2 fruit fly cellular contexts compared by ENCODE assay signal in the genomic region with DNA sequence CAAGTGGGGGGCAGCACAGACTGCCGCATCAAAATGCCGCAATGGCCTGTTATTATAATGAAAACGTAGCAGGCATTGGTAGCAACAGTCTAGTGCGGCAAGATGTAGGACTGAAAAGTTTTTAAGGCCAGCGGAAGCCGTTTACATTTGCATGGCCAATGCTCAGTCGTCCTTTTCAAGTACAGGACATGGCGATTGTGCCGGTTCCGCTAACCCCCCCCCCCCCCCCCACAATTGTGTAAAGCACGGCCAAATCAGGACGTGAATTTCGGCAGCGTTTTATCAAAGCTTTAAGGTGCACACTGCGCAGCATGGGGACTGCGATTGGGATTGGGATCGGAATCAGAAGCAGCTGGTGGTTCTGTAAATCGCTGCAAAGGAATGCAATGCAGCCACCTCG.
TF ChIP-seq lines count a peak whose summit lies in the region.

No protein-coding gene starts in this region.

- no peak for TF ChIP-seq CTCF in whole organism, embryonic (GFP tag; optimal IDR thresholded peaks at IDR 0.05; lab: Kevin White, UChicago)

TF ChIP-seq in whole organism, embryonic, 481 proteins besides CTCF, POLR2A, EP300 and RAD21:
- no peak for TF ChIP-seq gsb-n (tag; optimal IDR thresholded peaks at IDR 0.05; lab: Kevin White, UChicago)
- peak; percentile 56 for TF ChIP-seq Hr39 (optimal IDR thresholded peaks at IDR 0.05; lab: Kevin White, UChicago)
- no peak for TF ChIP-seq Elba2 (GFP tag; optimal IDR thresholded peaks at IDR 0.05; lab: Kevin White, UChicago)
- no peak for TF ChIP-seq CG1233 (GFP tag; optimal IDR thresholded peaks at IDR 0.05; lab: Kevin White, UChicago)
- TF ChIP-seq hkb (optimal IDR thresholded peaks at IDR 0.05; lab: Kevin White, UChicago), result no peak
- TF ChIP-seq hkb (GFP tag; IDR thresholded peaks at IDR 0.05; lab: Robert Waterston, UW), result no peak
- TF ChIP-seq CG14710 (tag; optimal IDR thresholded peaks at IDR 0.05; lab: Kevin White, UChicago), result no peak
- no peak for TF ChIP-seq zfh1 (GFP tag; IDR thresholded peaks at IDR 0.05; lab: Robert Waterston, UW)
- TF ChIP-seq CG13894 (tag; optimal IDR thresholded peaks at IDR 0.05; lab: Kevin White, UChicago), result no peak
- TF ChIP-seq CG17612 (GFP tag; IDR thresholded peaks at IDR 0.05; lab: Robert Waterston, UW), result 0 out of 2 replicates have a peak, but pooled peaks have one; percentile 15
- TF ChIP-seq vfl (GFP tag; optimal IDR thresholded peaks at IDR 0.05; lab: Kevin White, UChicago), result no peak
- no peak for TF ChIP-seq ATbp (GFP tag; optimal IDR thresholded peaks at IDR 0.05; lab: Kevin White, UChicago)
- TF ChIP-seq CG6272 (GFP tag; IDR thresholded peaks at IDR 0.05; lab: Robert Waterston, UW), result no peak
- no peak for TF ChIP-seq Doc2 (GFP tag; IDR thresholded peaks at IDR 0.05; lab: Robert Waterston, UW)
- TF ChIP-seq cwo (GFP tag; optimal IDR thresholded peaks at IDR 0.05; lab: Kevin White, UChicago), result no peak
- TF ChIP-seq fd64A (GFP tag; optimal IDR thresholded peaks at IDR 0.05; lab: Kevin White, UChicago), result no peak
- no peak for TF ChIP-seq CG13296 (GFP tag; optimal IDR thresholded peaks at IDR 0.05; lab: Kevin White, UChicago)
TF ChIP-seq in whole organism, embryonic: peak in this region for 2.

TF ChIP-seq in whole organism, wandering third instar larva, 38 proteins besides CTCF, POLR2A, EP300 and RAD21:
- TF ChIP-seq N (GFP tag; optimal IDR thresholded peaks at IDR 0.05; lab: Kevin White, UChicago) (no peak), Dfd (GFP tag; optimal IDR thresholded peaks at IDR 0.05; lab: Kevin White, UChicago) (peak; percentile 91)

Comparison
In these comparisons a context has a peak if more than half of its experiments do, and no peak if none do; other contexts are left out.
1. Of the 10 proteins assayed by ChIP-seq in both whole organism, embryonic and whole organism, wandering third instar larva: peak only in whole organism, embryonic: none; only in whole organism, wandering third instar larva: Dfd; in both: none; in neither: 9.